In genomic region chr3R:13797269-13797677, dm6 we compare ENCODE assay signal across 2 fruit fly cellular contexts.
A peak's percentile ranks its signal among the peaks of the same experiment; 100 is the strongest.
TF ChIP-seq lines count a peak whose summit lies in the region.

No protein-coding gene starts in this region.

TF ChIP-seq in whole organism, embryonic, 481 proteins besides CTCF, POLR2A, EP300 and RAD21 (continued from another document and continues in another):
- TF ChIP-seq ac (GFP tag; optimal IDR thresholded peaks at IDR 0.05; lab: Kevin White, UChicago) (no peak), CoRest (tag; optimal IDR thresholded peaks at IDR 0.05; lab: Kevin White, UChicago) (no peak), CG6175 (GFP tag; IDR thresholded peaks at IDR 0.05; lab: Robert Waterston, UW) (no peak), Dad (GFP tag; optimal IDR thresholded peaks at IDR 0.05; lab: Kevin White, UChicago) (no peak), unc-4 (GFP tag; IDR thresholded peaks at IDR 0.05; lab: Robert Waterston, UW; ENCODE audit: partially characterized antibody) (no peak), nmo (GFP tag; optimal IDR thresholded peaks at IDR 0.05; lab: Kevin White, UChicago) (peak; percentile 22), toy (GFP tag; IDR thresholded peaks at IDR 0.05; lab: Robert Waterston, UW) (no peak), prd (optimal IDR thresholded peaks at IDR 0.05; lab: Kevin White, UChicago) (no peak), prd (GFP tag; IDR thresholded peaks at IDR 0.05; lab: Robert Waterston, UW) (no peak), D19B (GFP tag; optimal IDR thresholded peaks at IDR 0.05; lab: Kevin White, UChicago) (no peak), CG14667 (GFP tag; IDR thresholded peaks at IDR 0.05; lab: Robert Waterston, UW) (no peak), jigr1 (GFP tag; IDR thresholded peaks at IDR 0.05; lab: Robert Waterston, UW) (no peak), CG4617 (GFP tag; optimal IDR thresholded peaks at IDR 0.05; lab: Kevin White, UChicago; ENCODE audit: borderline replicate concordance) (no peak), CrebB (tag; optimal IDR thresholded peaks at IDR 0.05; lab: Kevin White, UChicago) (no peak), zen (tag; optimal IDR thresholded peaks at IDR 0.05; lab: Kevin White, UChicago) (no peak), Abd-B (GFP tag; optimal IDR thresholded peaks at IDR 0.05; lab: Kevin White, UChicago) (no peak), HLH3B (GFP tag; IDR thresholded peaks at IDR 0.05; lab: Robert Waterston, UW) (0 out of 2 replicates have a peak, but pooled peaks have one; percentile 5), so (GFP tag; IDR thresholded peaks at IDR 0.05; lab: Robert Waterston, UW) (no peak), CG31388 (GFP tag; optimal IDR thresholded peaks at IDR 0.05; lab: Kevin White, UChicago) (no peak), MESR4 (GFP tag; optimal IDR thresholded peaks at IDR 0.05; lab: Kevin White, UChicago) (no peak), CG34376 (GFP tag; optimal IDR thresholded peaks at IDR 0.05; lab: Kevin White, UChicago) (no peak), al (GFP tag; IDR thresholded peaks at IDR 0.05; lab: Robert Waterston, UW) (no peak), shn (GFP tag; optimal IDR thresholded peaks at IDR 0.05; lab: Kevin White, UChicago) (no peak), CG1647 (GFP tag; optimal IDR thresholded peaks at IDR 0.05; lab: Kevin White, UChicago) (no peak), CG11504 (tag; optimal IDR thresholded peaks at IDR 0.05; lab: Kevin White, UChicago) (no peak), sd (tag; optimal IDR thresholded peaks at IDR 0.05; lab: Kevin White, UChicago) (no peak), stwl (tag; optimal IDR thresholded peaks at IDR 0.05; lab: Kevin White, UChicago) (no peak), btn (GFP tag; optimal IDR thresholded peaks at IDR 0.05; lab: Kevin White, UChicago) (no peak), CG18619 (GFP tag; optimal IDR thresholded peaks at IDR 0.05; lab: Kevin White, UChicago) (no peak), CG17568 (GFP tag; optimal IDR thresholded peaks at IDR 0.05; lab: Kevin White, UChicago) (no peak), maf-S (GFP tag; optimal IDR thresholded peaks at IDR 0.05; lab: Kevin White, UChicago) (no peak), CG11085 (GFP tag; IDR thresholded peaks at IDR 0.05; lab: Robert Waterston, UW) (no peak), yki (optimal IDR thresholded peaks at IDR 0.05; lab: Kevin White, UChicago) (no peak), MTF-1 (GFP tag; optimal IDR thresholded peaks at IDR 0.05; lab: Kevin White, UChicago; ENCODE audit: borderline replicate concordance) (no peak), ci (GFP tag; IDR thresholded peaks at IDR 0.05; lab: Robert Waterston, UW) (peak; percentile 39; the same call in 1 of the 3 replicates), CG3726 (GFP tag; IDR thresholded peaks at IDR 0.05; lab: Robert Waterston, UW) (no peak), dm (GFP tag; optimal IDR thresholded peaks at IDR 0.05; lab: Kevin White, UChicago) (no peak), Neu2 (GFP tag; optimal IDR thresholded peaks at IDR 0.05; lab: Kevin White, UChicago; ENCODE audit: borderline replicate concordance) (no peak), CG11723 (GFP tag; optimal IDR thresholded peaks at IDR 0.05; lab: Kevin White, UChicago) (no peak), zfh1 (GFP tag; IDR thresholded peaks at IDR 0.05; lab: Robert Waterston, UW) (no peak), danr (GFP tag; IDR thresholded peaks at IDR 0.05; lab: Robert Waterston, UW) (no peak), Sox102F (GFP tag; optimal IDR thresholded peaks at IDR 0.05; lab: Kevin White, UChicago) (peak; percentile 28), CG7963 (GFP tag; IDR thresholded peaks at IDR 0.05; lab: Robert Waterston, UW; ENCODE audit: partially characterized antibody) (no peak), cg (GFP tag; optimal IDR thresholded peaks at IDR 0.05; lab: Kevin White, UChicago) (no peak), psq (GFP tag; optimal IDR thresholded peaks at IDR 0.05; lab: Kevin White, UChicago) (no peak), gro (GFP tag; optimal IDR thresholded peaks at IDR 0.05; lab: Kevin White, UChicago) (no peak), Dek (tag; optimal IDR thresholded peaks at IDR 0.05; lab: Kevin White, UChicago) (no peak), Lim3 (GFP tag; IDR thresholded peaks at IDR 0.05; lab: Robert Waterston, UW) (no peak), ap (GFP tag; IDR thresholded peaks at IDR 0.05; lab: Robert Waterston, UW) (no peak), tio (GFP tag; optimal IDR thresholded peaks at IDR 0.05; lab: Kevin White, UChicago) (no peak), Sry-δ (GFP tag; optimal IDR thresholded peaks at IDR 0.05; lab: Kevin White, UChicago) (no peak), CG17802 (tag; optimal IDR thresholded peaks at IDR 0.05; lab: Kevin White, UChicago) (no peak), CG12299 (tag; optimal IDR thresholded peaks at IDR 0.05; lab: Kevin White, UChicago) (no peak), CG10321 (GFP tag; IDR thresholded peaks at IDR 0.05; lab: Robert Waterston, UW) (no peak), CG12071 (GFP tag; optimal IDR thresholded peaks at IDR 0.05; lab: Kevin White, UChicago) (no peak), CG10979 (tag; optimal IDR thresholded peaks at IDR 0.05; lab: Kevin White, UChicago) (peak; percentile 31), Atf-2 (GFP tag; optimal IDR thresholded peaks at IDR 0.05; lab: Kevin White, UChicago) (no peak), gcm (GFP tag; optimal IDR thresholded peaks at IDR 0.05; lab: Kevin White, UChicago) (no peak), Atf3 (GFP tag; optimal IDR thresholded peaks at IDR 0.05; lab: Kevin White, UChicago) (no peak), CG6654 (GFP tag; optimal IDR thresholded peaks at IDR 0.05; lab: Kevin White, UChicago) (no peak), CG7928 (GFP tag; optimal IDR thresholded peaks at IDR 0.05; lab: Kevin White, UChicago) (no peak), CG13894 (tag; optimal IDR thresholded peaks at IDR 0.05; lab: Kevin White, UChicago) (no peak), Hr3 (GFP tag; optimal IDR thresholded peaks at IDR 0.05; lab: Kevin White, UChicago) (no peak), CG8944 (GFP tag; optimal IDR thresholded peaks at IDR 0.05; lab: Kevin White, UChicago) (no peak), insv (GFP tag; optimal IDR thresholded peaks at IDR 0.05; lab: Kevin White, UChicago) (no peak), CG11247 (GFP tag; IDR thresholded peaks at IDR 0.05; lab: Robert Waterston, UW) (no peak), tgo (GFP tag; IDR thresholded peaks at IDR 0.05; lab: Robert Waterston, UW) (no peak), CG18599 (GFP tag; optimal IDR thresholded peaks at IDR 0.05; lab: Kevin White, UChicago) (no peak), phol (tag; optimal IDR thresholded peaks at IDR 0.05; lab: Kevin White, UChicago) (peak; percentile 46), MBD-R2 (GFP tag; IDR thresholded peaks at IDR 0.05; lab: Robert Waterston, UW) (no peak)

TF ChIP-seq in whole organism, prepupa, 60 proteins besides CTCF, POLR2A, EP300 and RAD21 (continued from another document):
- no peak for TF ChIP-seq CG1621 (tag; optimal IDR thresholded peaks at IDR 0.05; lab: Kevin White, UChicago)
- no peak for TF ChIP-seq CG3032 (tag; optimal IDR thresholded peaks at IDR 0.05; lab: Kevin White, UChicago)
- TF ChIP-seq CG4318 (GFP tag; optimal IDR thresholded peaks at IDR 0.05; lab: Kevin White, UChicago), result peak; percentile 68
- no peak for TF ChIP-seq fkh (GFP tag; optimal IDR thresholded peaks at IDR 0.05; lab: Kevin White, UChicago)
- TF ChIP-seq CG3919 (GFP tag; optimal IDR thresholded peaks at IDR 0.05; lab: Kevin White, UChicago), result peak; percentile 60
- peak; percentile 81 for TF ChIP-seq CG15336 (GFP tag; IDR thresholded peaks at IDR 0.05; lab: Robert Waterston, UW)
- TF ChIP-seq CG6854 (GFP tag; optimal IDR thresholded peaks at IDR 0.05; lab: Kevin White, UChicago), result no peak
- TF ChIP-seq Sox14 (GFP tag; optimal IDR thresholded peaks at IDR 0.05; lab: Kevin White, UChicago), result peak; percentile 20
- TF ChIP-seq OdsH (GFP tag; optimal IDR thresholded peaks at IDR 0.05; lab: Kevin White, UChicago), result peak; percentile 45
- peak; percentile 86 for TF ChIP-seq CG32006 (GFP tag; optimal IDR thresholded peaks at IDR 0.05; lab: Kevin White, UChicago)
- peak; percentile 54 for TF ChIP-seq dac (GFP tag; optimal IDR thresholded peaks at IDR 0.05; lab: Kevin White, UChicago)
- TF ChIP-seq eg (GFP tag; IDR thresholded peaks at IDR 0.05; lab: Robert Waterston, UW), result peak; percentile 66
- no peak for TF ChIP-seq Sox102F (GFP tag; optimal IDR thresholded peaks at IDR 0.05; lab: Kevin White, UChicago)
- TF ChIP-seq Ets21C (GFP tag; optimal IDR thresholded peaks at IDR 0.05; lab: Kevin White, UChicago), result no peak
- TF ChIP-seq Smox (GFP tag; optimal IDR thresholded peaks at IDR 0.05; lab: Kevin White, UChicago), result no peak
- no peak for TF ChIP-seq Ets96B (tag; optimal IDR thresholded peaks at IDR 0.05; lab: Kevin White, UChicago)
- TF ChIP-seq CG16779 (tag; optimal IDR thresholded peaks at IDR 0.05; lab: Kevin White, UChicago), result no peak
- TF ChIP-seq CG6808 (GFP tag; optimal IDR thresholded peaks at IDR 0.05; lab: Kevin White, UChicago), result no peak
- TF ChIP-seq Eip93F (GFP tag; optimal IDR thresholded peaks at IDR 0.05; lab: Kevin White, UChicago), result no peak
- peak; percentile 82 for TF ChIP-seq CG8119 (GFP tag; IDR thresholded peaks at IDR 0.05; lab: Robert Waterston, UW)
- TF ChIP-seq Hr39 (GFP tag; optimal IDR thresholded peaks at IDR 0.05; lab: Kevin White, UChicago), result no peak
- no peak for TF ChIP-seq Sox15 (GFP tag; optimal IDR thresholded peaks at IDR 0.05; lab: Kevin White, UChicago)
- no peak for TF ChIP-seq CG7368 (GFP tag; optimal IDR thresholded peaks at IDR 0.05; lab: Kevin White, UChicago)
- TF ChIP-seq CG34406 (GFP tag; optimal IDR thresholded peaks at IDR 0.05; lab: Kevin White, UChicago), result no peak
- no peak for TF ChIP-seq dsx (GFP tag; optimal IDR thresholded peaks at IDR 0.05; lab: Kevin White, UChicago; ENCODE audit: poor library complexity, severe bottlenecking)
- TF ChIP-seq cyc (GFP tag; optimal IDR thresholded peaks at IDR 0.05; lab: Kevin White, UChicago), result no peak
TF ChIP-seq in whole organism, prepupa: peak in this region for 23.
